Worm (Caenorhabditis elegans) whole organism, late embryonic: Measurements from ENCODE around the gene F41F3.3.

ENCODE experiments used
- C08G9.2 ChIP-seq: sonication (generic microtip); optimal IDR thresholded peaks from 2 replicates; lab custom pipeline; 2016; ENCODE audit warnings: mild to moderate bottlenecking, missing genetic modification characterization, moderate library complexity, missing compliant biosample characterization
- C38D4.7 ChIP-seq: fragments of 200-800 bp; sonication (Bioruptor generic); optimal IDR thresholded peaks from 2 replicates; lab custom pipeline; 2018; ENCODE audit warnings: mild to moderate bottlenecking, missing genetic modification characterization, moderate library complexity, missing compliant biosample characterization
- F13H6.1 ChIP-seq: sonication (generic microtip); optimal IDR thresholded peaks from 2 replicates; lab custom pipeline; 2016; ENCODE audit warnings: missing genetic modification characterization, missing compliant biosample characterization
- K09A11.1 ChIP-seq: sonication (generic microtip); optimal IDR thresholded peaks from 2 replicates; lab custom pipeline; 2017; ENCODE audit warnings: antibody characterized with exemption, mild to moderate bottlenecking, missing genetic modification characterization, missing compliant biosample characterization; ENCODE audit not compliant: insufficient read depth
- T23F11.4 ChIP-seq: fragments of 200-800 bp; sonication (Bioruptor generic); optimal IDR thresholded peaks from 2 replicates; lab custom pipeline; 2018; ENCODE audit warnings: mild to moderate bottlenecking, missing genetic modification characterization, missing compliant biosample characterization
- Y22D7AL.16 ChIP-seq: sonication (generic microtip); optimal IDR thresholded peaks from 2 replicates; lab custom pipeline; 2016; ENCODE audit warnings: missing genetic modification characterization, missing compliant biosample characterization
- ahr-1 ChIP-seq: sonication (generic microtip); optimal IDR thresholded peaks from 2 replicates; lab custom pipeline; 2016; ENCODE audit warnings: missing genetic modification characterization, missing compliant biosample characterization
- ama-1 ChIP-seq: fragments of 150-350 bp; optimal IDR thresholded peaks from 2 replicates; lab custom pipeline; 2014
- ceh-2 ChIP-seq: sonication (generic microtip); optimal IDR thresholded peaks from 2 replicates; lab custom pipeline; 2016; ENCODE audit warnings: missing genotype, missing genetic modification characterization, missing compliant biosample characterization
- ceh-24 ChIP-seq: sonication (generic microtip); optimal IDR thresholded peaks from 2 replicates; lab custom pipeline; 2016; ENCODE audit warnings: mild to moderate bottlenecking, missing genetic modification characterization, missing compliant biosample characterization
- ceh-45 ChIP-seq: fragments of 200-800 bp; sonication (Bioruptor generic); IDR thresholded peaks from 2 replicates; pipeline ENCODE4 v1.3.6; 2022; ENCODE audit warnings: missing genetic modification reagents, missing genetic modification characterization, missing compliant biosample characterization
- ceh-48 ChIP-seq: sonication (generic microtip); optimal IDR thresholded peaks from 2 replicates; lab custom pipeline; 2016; ENCODE audit warnings: missing genetic modification characterization, inconsistent platforms, missing compliant biosample characterization
- ceh-6 ChIP-seq: fragments of 200-800 bp; sonication (Bioruptor generic); optimal IDR thresholded peaks from 2 replicates; lab custom pipeline; 2018; ENCODE audit warnings: mild to moderate bottlenecking, missing genetic modification characterization, missing compliant biosample characterization
- ceh-9 ChIP-seq: sonication (generic microtip); optimal IDR thresholded peaks from 2 replicates; lab custom pipeline; 2016; ENCODE audit warnings: mild to moderate bottlenecking, missing genetic modification characterization, inconsistent platforms, missing compliant biosample characterization
- dmd-4 ChIP-seq: sonication (generic microtip); optimal IDR thresholded peaks from 2 replicates; lab custom pipeline; 2016; ENCODE audit warnings: borderline replicate concordance, missing genetic modification characterization, missing compliant biosample characterization
- dve-1 ChIP-seq: sonication (generic microtip); optimal IDR thresholded peaks from 2 replicates; lab custom pipeline; 2017; ENCODE audit warnings: antibody characterized with exemption, mild to moderate bottlenecking, missing genetic modification characterization, missing compliant biosample characterization
- elt-2 ChIP-seq: sonication (generic microtip); optimal IDR thresholded peaks from 2 replicates; lab custom pipeline; 2016; ENCODE audit warnings: missing genetic modification reagents, missing genetic modification characterization, missing compliant biosample characterization
- elt-4 ChIP-seq: sonication (generic microtip); optimal IDR thresholded peaks from 2 replicates; lab custom pipeline; 2016; ENCODE audit warnings: missing genetic modification characterization, missing compliant biosample characterization
- ets-4 ChIP-seq: sonication (generic microtip); optimal IDR thresholded peaks from 2 replicates; lab custom pipeline; 2016; ENCODE audit warnings: missing genetic modification characterization, missing compliant biosample characterization
- eyg-1 ChIP-seq: sonication (generic microtip); optimal IDR thresholded peaks from 2 replicates; lab custom pipeline; 2016; ENCODE audit warnings: missing genotype, missing genetic modification characterization, missing compliant biosample characterization
- fkh-10 ChIP-seq: fragments of 150-350 bp; optimal IDR thresholded peaks from 2 replicates; lab custom pipeline; 2014; ENCODE audit warnings: missing biosample characterization, missing genetic modification reagents, missing genetic modification characterization
- gmeb-2 ChIP-seq: sonication (generic microtip); optimal IDR thresholded peaks from 2 replicates; lab custom pipeline; 2016; ENCODE audit warnings: missing genetic modification characterization, inconsistent platforms, missing compliant biosample characterization
- hlh-15 ChIP-seq: sonication (generic microtip); optimal IDR thresholded peaks from 2 replicates; lab custom pipeline; 2016; ENCODE audit warnings: missing genetic modification characterization, missing compliant biosample characterization
- hlh-30 ChIP-seq: sonication (generic microtip); optimal IDR thresholded peaks from 2 replicates; lab custom pipeline; 2017; ENCODE audit warnings: antibody characterized with exemption, missing genetic modification characterization, missing compliant biosample characterization; ENCODE audit not compliant: insufficient read depth
- hlh-6 ChIP-seq: sonication (generic microtip); optimal IDR thresholded peaks from 2 replicates; lab custom pipeline; 2016; ENCODE audit warnings: missing genotype, missing genetic modification characterization, missing compliant biosample characterization
- lin-11 ChIP-seq: fragments of 200-800 bp; sonication (Bioruptor generic); optimal IDR thresholded peaks from 2 replicates; lab custom pipeline; 2018; ENCODE audit warnings: mild to moderate bottlenecking, missing genetic modification characterization, missing compliant biosample characterization
- madf-2 ChIP-seq: sonication (generic microtip); optimal IDR thresholded peaks from 2 replicates; lab custom pipeline; 2017; ENCODE audit warnings: missing genetic modification characterization, missing compliant biosample characterization
- mec-3 ChIP-seq: sonication (generic microtip); optimal IDR thresholded peaks from 2 replicates; lab custom pipeline; 2016; ENCODE audit warnings: borderline replicate concordance, missing genetic modification characterization, missing compliant biosample characterization
- nfya-1 ChIP-seq: sonication (generic microtip); optimal IDR thresholded peaks from 2 replicates; lab custom pipeline; 2017; ENCODE audit warnings: missing genetic modification characterization, mild to moderate bottlenecking, missing compliant biosample characterization, antibody characterized with exemption, moderate library complexity
- npax-4 ChIP-seq: sonication (generic microtip); optimal IDR thresholded peaks from 2 replicates; lab custom pipeline; 2016; ENCODE audit warnings: missing genetic modification characterization, missing compliant biosample characterization
- pag-3 ChIP-seq: sonication (generic microtip); optimal IDR thresholded peaks from 2 replicates; lab custom pipeline; 2016; ENCODE audit warnings: missing compliant biosample characterization, missing genetic modification characterization, borderline replicate concordance
- pat-9 ChIP-seq: fragments of 200-800 bp; sonication (Bioruptor generic); optimal IDR thresholded peaks from 2 replicates; lab custom pipeline; 2018; ENCODE audit warnings: mild to moderate bottlenecking, missing genetic modification characterization, moderate library complexity, missing compliant biosample characterization
- pax-1 ChIP-seq: fragments of 150-350 bp; optimal IDR thresholded peaks from 2 replicates; lab custom pipeline; 2014; ENCODE audit warnings: missing biosample characterization, missing genetic modification characterization
- ref-2 ChIP-seq: sonication (generic microtip); optimal IDR thresholded peaks from 2 replicates; lab custom pipeline; 2016; ENCODE audit warnings: missing genetic modification characterization, missing compliant biosample characterization
- rnt-1 ChIP-seq: sonication (generic microtip); optimal IDR thresholded peaks from 2 replicates; lab custom pipeline; 2016; ENCODE audit warnings: missing genetic modification characterization, missing compliant biosample characterization
- tbx-2 ChIP-seq: sonication (generic microtip); optimal IDR thresholded peaks from 2 replicates; lab custom pipeline; 2016; ENCODE audit warnings: missing genetic modification characterization, missing compliant biosample characterization
- ttx-3 ChIP-seq: sonication (generic microtip); optimal IDR thresholded peaks from 2 replicates; lab custom pipeline; 2016; ENCODE audit warnings: missing genetic modification reagents, missing genetic modification characterization, missing compliant biosample characterization
- unc-3 ChIP-seq, 2 experiments: fragments of 200-800 bp in 1 of 2; sonication (Bioruptor generic) in 1 of 2; sonication (generic microtip) in 1 of 2; conservative IDR thresholded peaks in 1 of 2; optimal IDR thresholded peaks in 1 of 2; 2 replicates each; pipeline versions ENCODE4 v1.3.6 to Lab custom; 2016 to 2022; ENCODE audit warnings: missing compliant biosample characterization in 2 of 2, missing genetic modification characterization in 2 of 2, missing genetic modification reagents in 1 of 2
- unc-42 ChIP-seq: sonication (generic microtip); optimal IDR thresholded peaks from 2 replicates; lab custom pipeline; 2016; ENCODE audit warnings: missing genotype, missing genetic modification characterization, missing compliant biosample characterization
- ztf-16 ChIP-seq: sonication (generic microtip); optimal IDR thresholded peaks from 2 replicates; lab custom pipeline; 2017; ENCODE audit warnings: missing genetic modification characterization, missing compliant biosample characterization

F41F3.3 gene

ce11 chrV:4692382-4693281 lies 44.6 kb upstream of the F41F3.3 start, which contains the start of gene cpg-8:
TSS of gene cpg-8 (minus strand) at chrV:4692432.
- no peak for TF ChIP-seq pag-3 (tag; lab: Kevin White, UChicago)
- no peak for TF ChIP-seq ceh-45 (GFP tag; lab: Robert Waterston, UW)
- no peak for TF ChIP-seq ztf-16
- no peak for TF ChIP-seq lin-11 (tag; lab: Kevin White, UChicago)
- no peak for TF ChIP-seq ahr-1 (tag; lab: Kevin White, UChicago)
- no peak for TF ChIP-seq nfya-1 (tag; lab: Kevin White, UChicago)

DNA sequence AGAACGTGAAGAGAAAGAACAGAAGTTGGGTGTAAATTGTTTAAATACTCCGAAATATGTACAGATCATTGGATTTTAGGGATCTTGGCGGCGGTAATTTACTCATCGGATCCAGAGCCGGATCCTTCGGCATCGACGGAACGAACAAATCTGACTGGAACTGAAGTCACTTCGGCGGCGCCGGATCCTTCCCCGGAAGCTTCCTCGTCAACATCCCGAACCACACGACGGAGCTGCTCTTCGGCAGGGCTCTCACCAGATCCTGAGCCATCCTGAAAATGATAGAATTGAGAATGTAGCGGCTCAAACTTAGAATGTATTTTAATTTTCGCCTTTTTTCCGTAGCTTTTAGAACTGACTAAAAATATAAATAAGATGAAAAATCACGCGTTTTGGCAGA lies 43.6 kb upstream of the F41F3.3 start:
- TF ChIP-seq F13H6.1 (tag; lab: Kevin White, UChicago) (no peak), T23F11.4 (GFP tag; lab: Kevin White, UChicago) (no peak), fkh-10 (GFP tag; lab: Kevin White, UChicago) (no peak), madf-2 (tag; lab: Kevin White, UChicago) (no peak), nfya-1 (tag; lab: Kevin White, UChicago) (no peak), K09A11.1 (tag; lab: Kevin White, UChicago) (no peak), hlh-15 (no peak), pag-3 (tag; lab: Kevin White, UChicago) (no peak), rnt-1 (tag; lab: Kevin White, UChicago) (no peak)
- TF ChIP-seq, all 69 proteins: peak for 0

DNA sequence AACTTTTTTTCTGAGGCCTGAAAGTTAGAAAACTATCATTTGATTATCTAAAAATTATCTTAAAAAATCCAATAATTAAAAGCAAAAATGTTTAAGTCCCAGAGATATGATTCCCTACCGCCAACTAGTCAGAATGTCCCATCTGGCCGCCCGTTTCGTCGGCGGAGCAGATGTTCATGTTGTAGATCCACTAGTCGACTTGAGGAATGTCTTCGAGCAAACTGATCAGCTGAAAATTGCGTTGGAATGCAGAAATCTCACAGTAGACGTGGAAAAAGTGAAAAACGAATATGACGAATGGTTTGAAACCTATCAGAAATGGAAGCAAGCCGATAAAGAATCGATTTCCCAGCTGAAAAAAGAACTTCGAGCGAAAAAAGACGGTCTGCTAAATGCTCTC lies 41.2 kb upstream of the F41F3.3 start, which contains the start of gene K03B4.1:
Gene K03B4.1 (plus strand): TSS at position 97 of the 400 bp plus-strand sequence.
- TF ChIP-seq rnt-1 (tag; lab: Kevin White, UChicago) (no peak), ceh-45 (GFP tag; lab: Robert Waterston, UW) (no peak), nfya-1 (tag; lab: Kevin White, UChicago) (no peak), C38D4.7 (GFP tag; lab: Kevin White, UChicago) (no peak), tbx-2 (tag; lab: Kevin White, UChicago) (no peak), ceh-2 (tag; lab: Kevin White, UChicago) (no peak), hlh-30 (no peak), ttx-3 (no peak), dve-1 (no peak), ceh-6 (GFP tag; lab: Kevin White, UChicago) (no peak), C08G9.2 (no peak), unc-3 (GFP tag; conservative IDR thresholded peaks at IDR 0.05; lab: Robert Waterston, UW) (no peak), unc-3 (tag; optimal IDR thresholded peaks at IDR 0.05; lab: Kevin White, UChicago) (no peak), mec-3 (tag; lab: Kevin White, UChicago) (no peak), fkh-10 (GFP tag; lab: Kevin White, UChicago) (no peak), dmd-4 (no peak), elt-4 (no peak), unc-42 (tag; lab: Kevin White, UChicago) (no peak), ceh-9 (tag; lab: Kevin White, UChicago) (no peak), ceh-24 (tag; lab: Kevin White, UChicago) (no peak), Y22D7AL.16 (tag; lab: Kevin White, UChicago) (no peak)
- TF ChIP-seq, all 69 proteins: peak for 0

ce11 chrV:4687944-4688505 lies 40.0 kb upstream of the F41F3.3 start, which contains the start of gene K03B4.2:
TSS of gene K03B4.2 (plus strand) at chrV:4687994.
- TF ChIP-seq eyg-1 (no peak), ceh-24 (tag; lab: Kevin White, UChicago) (no peak), dmd-4 (no peak), elt-2 (no peak), ceh-2 (tag; lab: Kevin White, UChicago) (no peak), npax-4 (tag; lab: Kevin White, UChicago) (no peak), pat-9 (tag; lab: Kevin White, UChicago) (no peak), pax-1 (tag; lab: Kevin White, UChicago) (no peak), ets-4 (tag; lab: Kevin White, UChicago) (no peak), ceh-48 (tag; lab: Kevin White, UChicago) (no peak), madf-2 (tag; lab: Kevin White, UChicago) (no peak), hlh-6 (tag; lab: Kevin White, UChicago) (no peak), gmeb-2 (tag; lab: Kevin White, UChicago) (no peak), unc-3 (GFP tag; conservative IDR thresholded peaks at IDR 0.05; lab: Robert Waterston, UW) (no peak), unc-3 (tag; optimal IDR thresholded peaks at IDR 0.05; lab: Kevin White, UChicago) (no peak), ama-1 (lab: Kevin White, UChicago) (no peak), K09A11.1 (tag; lab: Kevin White, UChicago) (no peak), hlh-30 (no peak), nfya-1 (tag; lab: Kevin White, UChicago) (no peak), ref-2 (no peak), ahr-1 (tag; lab: Kevin White, UChicago) (no peak)
- TF ChIP-seq, all 69 proteins: peak for 0
